Worm (Caenorhabditis elegans) whole organism, early embryonic: ENCODE results near the gene lin-46.
"Not testable (repeated sequence)": the region's sequence is repeated elsewhere in the genome, so short reads cannot be mapped to it uniquely, and the experiment has no call there.

ENCODE experiments used
- aly-1 ChIP-seq: sonication (generic microtip); optimal IDR thresholded peaks from 2 replicates; lab custom pipeline; 2016; ENCODE audit warnings: missing genetic modification characterization, missing compliant biosample characterization
- ama-1 ChIP-seq: fragments of 150-350 bp; optimal IDR thresholded peaks from 2 replicates; lab custom pipeline; 2014
- ceh-13 ChIP-seq: fragments of 200-800 bp; sonication (Bioruptor generic); optimal IDR thresholded peaks from 2 replicates; lab custom pipeline; 2018; ENCODE audit warnings: mild to moderate bottlenecking, missing genetic modification characterization, missing compliant biosample characterization
- flt-1 ChIP-seq: fragments of 200-800 bp; sonication (Bioruptor generic); IDR thresholded peaks from 2 replicates; pipeline ENCODE4 v1.3.6; 2022; ENCODE audit warnings: missing genetic modification characterization, missing compliant biosample characterization
- hmg-4 ChIP-seq: fragments of 200-800 bp; sonication (Bioruptor generic); optimal IDR thresholded peaks from 2 replicates; lab custom pipeline; 2018; ENCODE audit warnings: mild to moderate bottlenecking, missing genetic modification characterization, missing compliant biosample characterization
- pes-1 ChIP-seq: fragments of 200-800 bp; sonication (Bioruptor generic); IDR thresholded peaks from 2 replicates; pipeline ENCODE4 v1.3.6; 2022; ENCODE audit warnings: missing genetic modification reagents, missing genetic modification characterization, missing compliant biosample characterization
- scrt-1 ChIP-seq: fragments of 200-800 bp; sonication (Bioruptor generic); IDR thresholded peaks from 2 replicates; pipeline ENCODE4 v1.3.6; 2022; ENCODE audit warnings: missing genetic modification characterization, missing compliant biosample characterization
- tra-4 ChIP-seq: sonication (generic microtip); optimal IDR thresholded peaks from 2 replicates; lab custom pipeline; 2017; ENCODE audit warnings: missing genetic modification characterization, missing compliant biosample characterization

DNA sequence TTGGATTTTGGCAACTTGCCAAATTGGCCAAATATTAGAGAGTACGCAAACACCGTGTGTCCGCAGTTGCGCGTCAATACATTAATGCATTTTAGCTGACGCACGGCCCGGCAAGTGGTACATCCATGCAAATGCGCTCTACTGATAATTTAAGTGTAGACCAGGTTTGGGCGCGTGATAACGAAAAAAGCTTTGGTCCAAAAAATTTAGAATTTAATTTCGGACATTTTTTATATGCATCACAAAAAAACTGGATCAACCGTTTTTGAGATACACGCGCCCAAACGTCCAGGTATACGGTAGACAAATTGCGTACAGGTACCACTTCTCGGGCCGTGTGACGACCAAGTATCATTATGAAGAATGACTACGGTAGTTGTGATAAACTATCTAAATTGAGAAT lies 729 bp upstream of the lin-46 start, which contains the start of gene R186.8:
- not testable (repeated sequence) for TF ChIP-seq aly-1 (tag; lab: Kevin White, UChicago); ama-1 (lab: Kevin White, UChicago); tra-4 (tag; lab: Kevin White, UChicago); pes-1 (GFP tag; lab: Robert Waterston, UW); scrt-1 (GFP tag; lab: Robert Waterston, UW); flt-1 (GFP tag; lab: Robert Waterston, UW); hmg-4; ceh-13 (GFP tag; lab: Kevin White, UChicago)
